Fruit fly (Drosophila melanogaster) whole organism, prepupa: ENCODE results near the gene CG2608.
A peak's percentile ranks its signal among the peaks of the same experiment; 100 is the strongest.

Experiments used
- Ets96B ChIP-seq: fragments of 200-800 bp; optimal IDR thresholded peaks from 2 replicates; lab custom pipeline; 2019; ENCODE audit warnings: missing biosample characterization, mild to moderate bottlenecking, missing genetic modification characterization, moderate library complexity
- Hr39 ChIP-seq: fragments of 200-800 bp; sonication (Bioruptor generic); optimal IDR thresholded peaks from 2 replicates; lab custom pipeline; 2016; ENCODE audit warnings: missing biosample characterization, missing genetic modification characterization
- Hr4 ChIP-seq: fragments of 200-800 bp; sonication (Bioruptor generic); optimal IDR thresholded peaks from 3 replicates; lab custom pipeline; 2016; ENCODE audit warnings: missing biosample characterization, missing genetic modification characterization
- dsx ChIP-seq: fragments of 200-800 bp; optimal IDR thresholded peaks from 3 replicates; lab custom pipeline; 2019; ENCODE audit warnings: missing biosample characterization, mild to moderate bottlenecking, missing genetic modification characterization, moderate library complexity; ENCODE audit not compliant: poor library complexity, severe bottlenecking
- eg ChIP-seq: fragments of 200-800 bp; sonication (Bioruptor generic); IDR thresholded peaks from 3 replicates; pipeline ENCODE4 v1.3.6; 2022; ENCODE audit warnings: missing biosample characterization, missing genetic modification characterization
- esn ChIP-seq: fragments of 200-800 bp; sonication (Bioruptor generic); optimal IDR thresholded peaks from 2 replicates; lab custom pipeline; 2016; ENCODE audit warnings: missing biosample characterization, mild to moderate bottlenecking, missing genetic modification characterization, moderate library complexity
- fd59A ChIP-seq: fragments of 200-800 bp; sonication (Bioruptor generic); optimal IDR thresholded peaks from 2 replicates; lab custom pipeline; 2017; ENCODE audit warnings: missing biosample characterization, mild to moderate bottlenecking, missing genetic modification characterization, missing genetic modification reagents
- fkh ChIP-seq: fragments of 200-800 bp; sonication (Bioruptor generic); optimal IDR thresholded peaks from 3 replicates; lab custom pipeline; 2017; ENCODE audit warnings: missing biosample characterization, mild to moderate bottlenecking, missing genetic modification characterization, moderate library complexity
- pdm3 ChIP-seq: fragments of 200-800 bp; sonication (Bioruptor generic); optimal IDR thresholded peaks from 3 replicates; lab custom pipeline; 2016; ENCODE audit warnings: missing biosample characterization, missing genetic modification characterization
- spab ChIP-seq: fragments of 200-800 bp; sonication (Bioruptor generic); optimal IDR thresholded peaks from 2 replicates; lab custom pipeline; 2017; ENCODE audit warnings: missing biosample characterization, mild to moderate bottlenecking, missing genetic modification characterization, missing genetic modification reagents
- ss ChIP-seq, 2 experiments: fragments of 200-800 bp; sonication (Bioruptor generic); optimal IDR thresholded peaks; 2 replicates in 1 of 2; 3 replicates in 1 of 2; lab custom pipeline; 2017 to 2018; ENCODE audit warnings: mild to moderate bottlenecking in 2 of 2, missing biosample characterization in 2 of 2, missing genetic modification characterization in 2 of 2, moderate library complexity in 1 of 2

dm6 chr2L:20695066-20695465, 49.4 kb downstream of the CG2608 start:
- TF ChIP-seq fd59A (GFP tag; lab: Kevin White, UChicago) (no peak), Hr4 (GFP tag; lab: Kevin White, UChicago) (no peak), Ets96B (tag; lab: Kevin White, UChicago) (no peak), eg (GFP tag; lab: Robert Waterston, UW) (0 out of 3 replicates have a peak, but pooled peaks have one; percentile 19), ss (GFP tag; optimal IDR thresholded peaks at IDR 0.05; lab: Kevin White, UChicago) (peak in 1 of 2 experiments; percentile 23), pdm3 (peak; percentile 26), spab (GFP tag; lab: Kevin White, UChicago) (no peak), Hr39 (no peak), dsx (GFP tag; lab: Kevin White, UChicago) (no peak), esn (GFP tag; lab: Kevin White, UChicago) (no peak), fkh (GFP tag; lab: Kevin White, UChicago) (no peak)
